Fruit fly (Drosophila melanogaster) whole organism, wandering third instar larva: ENCODE measurements around the gene Snap24.
A peak's percentile ranks its signal among the peaks of the same experiment; 100 is the strongest.

Experiments used
- Abd-B ChIP-seq: fragments of >200 bp; optimal IDR thresholded peaks from 2 replicates; lab custom pipeline; 2017; ENCODE audit warnings: missing biosample characterization, missing genetic modification characterization
- CG32264 ChIP-seq: fragments of 200-800 bp; sonication (Bioruptor generic); optimal IDR thresholded peaks from 2 replicates; lab custom pipeline; 2016; ENCODE audit warnings: missing biosample characterization, missing genetic modification characterization
- CG9705 ChIP-seq: fragments of 200-800 bp; sonication (Bioruptor generic); optimal IDR thresholded peaks from 2 replicates; lab custom pipeline; 2018; ENCODE audit warnings: missing biosample characterization, mild to moderate bottlenecking, missing genetic modification characterization
- CrebA ChIP-seq: fragments of 200-800 bp; sonication (Bioruptor generic); optimal IDR thresholded peaks from 2 replicates; lab custom pipeline; 2016; ENCODE audit warnings: missing biosample characterization, mild to moderate bottlenecking, missing genetic modification characterization, borderline replicate concordance
- Dfd ChIP-seq: fragments of >200 bp; optimal IDR thresholded peaks from 2 replicates; lab custom pipeline; 2017; ENCODE audit warnings: missing biosample characterization, missing genetic modification characterization
- Dif ChIP-seq: fragments of 200-275, 200-300 bp; sonication (Bioruptor generic); optimal IDR thresholded peaks from 2 replicates; lab custom pipeline; 2018; ENCODE audit warnings: missing biosample characterization, missing genetic modification characterization; ENCODE audit not compliant: partially characterized antibody
- GATAd ChIP-seq: sonication (Bioruptor generic); optimal IDR thresholded peaks from 2 replicates; lab custom pipeline; 2016; ENCODE audit warnings: missing biosample characterization, missing genetic modification characterization
- HLH106 ChIP-seq: fragments of 200-800 bp; optimal IDR thresholded peaks from 3 replicates; lab custom pipeline; 2019; ENCODE audit warnings: missing biosample characterization, mild to moderate bottlenecking, missing genetic modification characterization, moderate library complexity
- Hnf4 ChIP-seq: fragments of 200-800 bp; sonication (Bioruptor generic); optimal IDR thresholded peaks from 2 replicates; lab custom pipeline; 2016; ENCODE audit warnings: missing biosample characterization, mild to moderate bottlenecking, missing genetic modification characterization
- Hr78 ChIP-seq: fragments of >200 bp; optimal IDR thresholded peaks from 2 replicates; lab custom pipeline; 2017; ENCODE audit warnings: missing biosample characterization, missing genetic modification characterization
- Hr83 ChIP-seq: fragments of 200-300 bp; sonication (Bioruptor generic); optimal IDR thresholded peaks from 2 replicates; lab custom pipeline; 2016; ENCODE audit warnings: missing biosample characterization, mild to moderate bottlenecking, missing genetic modification characterization, moderate library complexity; ENCODE audit not compliant: poor library complexity, severe bottlenecking
- Jra ChIP-seq: sonication (Bioruptor generic); optimal IDR thresholded peaks from 2 replicates; lab custom pipeline; 2016; ENCODE audit warnings: missing biosample characterization, missing genetic modification characterization
- Mio ChIP-seq: sonication (Bioruptor generic); optimal IDR thresholded peaks from 2 replicates; lab custom pipeline; 2016; ENCODE audit warnings: missing biosample characterization, missing genetic modification characterization
- Myc ChIP-seq: fragments of >200 bp; optimal IDR thresholded peaks from 2 replicates; lab custom pipeline; 2017
- N ChIP-seq: fragments of >200 bp; optimal IDR thresholded peaks from 2 replicates; lab custom pipeline; 2018; ENCODE audit warnings: missing biosample characterization, missing external identifiers, missing genetic modification characterization
- OdsH ChIP-seq: fragments of 200-800 bp; sonication (Bioruptor generic); optimal IDR thresholded peaks from 2 replicates; lab custom pipeline; 2016; ENCODE audit warnings: missing biosample characterization, mild to moderate bottlenecking, missing genetic modification characterization
- Rel ChIP-seq, 2 experiments: fragments of 200-800 bp; sonication (Bioruptor generic) in 1 of 2; optimal IDR thresholded peaks; 2 replicates in 1 of 2; 3 replicates in 1 of 2; lab custom pipeline; 2016 to 2019; ENCODE audit warnings: mild to moderate bottlenecking in 2 of 2, missing biosample characterization in 2 of 2, missing genetic modification characterization in 2 of 2, moderate library complexity in 1 of 2
- Sp1 ChIP-seq: fragments of 200-800 bp; sonication (Bioruptor generic); optimal IDR thresholded peaks from 3 replicates; lab custom pipeline; 2019; ENCODE audit warnings: missing biosample characterization, mild to moderate bottlenecking, missing genetic modification characterization, moderate library complexity
- Vsx2 ChIP-seq: fragments of 200-300, 225-300 bp; sonication (Bioruptor generic); optimal IDR thresholded peaks from 2 replicates; lab custom pipeline; 2018; ENCODE audit warnings: missing biosample characterization, missing genetic modification characterization; ENCODE audit not compliant: partially characterized antibody
- br ChIP-seq: fragments of 200-800 bp; sonication (Bioruptor generic); optimal IDR thresholded peaks from 2 replicates; lab custom pipeline; 2016; ENCODE audit warnings: missing biosample characterization, missing genetic modification characterization
- brk ChIP-seq: fragments of 200-800 bp; sonication (Bioruptor generic); optimal IDR thresholded peaks from 2 replicates; lab custom pipeline; 2016; ENCODE audit warnings: missing biosample characterization, mild to moderate bottlenecking, missing genetic modification characterization
- dl ChIP-seq, 2 experiments: fragments of 175-275, 200-275 bp in 1 of 2; fragments of 200-275 bp in 1 of 2; sonication (Bioruptor generic); optimal IDR thresholded peaks; lab custom pipeline; 2018; ENCODE audit warnings: mild to moderate bottlenecking in 2 of 2, missing biosample characterization in 2 of 2, missing genetic modification characterization in 2 of 2, moderate library complexity in 2 of 2; ENCODE audit not compliant: partially characterized antibody in 2 of 2, insufficient read depth in 1 of 2
- dmrt93B ChIP-seq: fragments of 200-800 bp; sonication (Bioruptor generic); optimal IDR thresholded peaks from 2 replicates; lab custom pipeline; 2018; ENCODE audit warnings: missing biosample characterization, mild to moderate bottlenecking, missing genetic modification characterization
- dsf ChIP-seq: sonication (Bioruptor generic); optimal IDR thresholded peaks from 2 replicates; lab custom pipeline; 2016; ENCODE audit warnings: missing biosample characterization, missing genetic modification characterization, borderline replicate concordance
- ey ChIP-seq: fragments of 200-800 bp; sonication (Bioruptor generic); optimal IDR thresholded peaks from 2 replicates; lab custom pipeline; 2016; ENCODE audit warnings: missing biosample characterization, missing genetic modification characterization
- foxo ChIP-seq, 2 experiments: fragments of 200-800 bp; sonication (Bioruptor generic); optimal IDR thresholded peaks; 2 replicates in 1 of 2; 3 replicates in 1 of 2; lab custom pipeline; 2016 to 2017; ENCODE audit warnings: missing biosample characterization in 2 of 2, missing genetic modification characterization in 2 of 2
- fru ChIP-seq: fragments of 200-800 bp; sonication (Bioruptor generic); optimal IDR thresholded peaks from 3 replicates; lab custom pipeline; 2016; ENCODE audit warnings: missing biosample characterization, mild to moderate bottlenecking, missing genetic modification characterization
- h ChIP-seq: fragments of 200-800 bp; sonication (Bioruptor generic); optimal IDR thresholded peaks from 3 replicates; lab custom pipeline; 2016; ENCODE audit warnings: missing biosample characterization, mild to moderate bottlenecking, missing genetic modification characterization
- jim ChIP-seq: fragments of 175-275, 200-325 bp; sonication (Bioruptor generic); optimal IDR thresholded peaks from 2 replicates; lab custom pipeline; 2016; ENCODE audit warnings: missing biosample characterization, mild to moderate bottlenecking, missing genetic modification characterization
- lola ChIP-seq: fragments of >200 bp; optimal IDR thresholded peaks from 2 replicates; lab custom pipeline; 2017; ENCODE audit warnings: missing biosample characterization, missing genetic modification characterization
- pan ChIP-seq: fragments of >200 bp; optimal IDR thresholded peaks from 2 replicates; lab custom pipeline; 2017
- psq ChIP-seq: fragments of 200-800 bp; sonication (Bioruptor generic); optimal IDR thresholded peaks from 3 replicates; lab custom pipeline; 2017; ENCODE audit warnings: missing biosample characterization, mild to moderate bottlenecking, missing genetic modification characterization, moderate library complexity
- rgr ChIP-seq: fragments of 200-800 bp; sonication (Bioruptor generic); optimal IDR thresholded peaks from 3 replicates; lab custom pipeline; 2016; ENCODE audit warnings: missing biosample characterization, mild to moderate bottlenecking, missing genetic modification characterization
- sage ChIP-seq: fragments of 200-800 bp; sonication (Bioruptor generic); optimal IDR thresholded peaks from 2 replicates; lab custom pipeline; 2016; ENCODE audit warnings: missing biosample characterization, mild to moderate bottlenecking, missing genetic modification characterization
- sv ChIP-seq: fragments of 200-800 bp; sonication (Bioruptor generic); optimal IDR thresholded peaks from 3 replicates; lab custom pipeline; 2016; ENCODE audit warnings: missing biosample characterization, missing genetic modification characterization
- tai ChIP-seq: sonication (Bioruptor generic); optimal IDR thresholded peaks from 2 replicates; lab custom pipeline; 2016; ENCODE audit warnings: missing biosample characterization, missing genetic modification characterization
- usp ChIP-seq: fragments of >200 bp; optimal IDR thresholded peaks from 2 replicates; lab custom pipeline; 2017; ENCODE audit warnings: missing biosample characterization, missing genetic modification characterization
- woc ChIP-seq: sonication (Bioruptor generic); optimal IDR thresholded peaks from 2 replicates; lab custom pipeline; 2016; ENCODE audit warnings: missing biosample characterization, mild to moderate bottlenecking, missing genetic modification characterization

The Snap24 gene

DNA sequence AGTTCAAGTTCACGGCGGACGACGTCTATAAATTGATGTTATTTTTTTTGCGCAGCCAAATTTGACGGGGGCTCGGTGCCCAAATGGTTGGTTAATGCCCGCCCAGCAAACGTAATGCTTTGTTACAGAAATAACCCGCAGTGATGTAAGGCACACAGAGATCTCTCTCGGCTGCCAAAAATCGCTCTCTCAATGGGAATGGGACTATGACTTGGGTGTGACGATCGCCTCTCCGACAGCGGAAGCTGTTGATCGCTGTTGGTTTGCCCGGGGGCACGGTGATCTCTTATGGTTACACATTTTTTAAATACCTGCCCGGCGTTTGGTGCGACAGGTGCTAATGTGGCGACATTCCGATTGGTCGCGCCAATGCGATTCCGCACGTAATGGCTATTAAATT lies 7.2 kb upstream of the Snap24 start:
- TF ChIP-seq jim (GFP tag; lab: Kevin White, UChicago) (no peak), Hr83 (GFP tag; lab: Kevin White, UChicago) (no peak), sage (GFP tag; lab: Kevin White, UChicago) (no peak), br (GFP tag; lab: Kevin White, UChicago) (no peak), psq (GFP tag; lab: Kevin White, UChicago) (no peak), Rel (GFP tag; optimal IDR thresholded peaks at IDR 0.05; lab: Kevin White, UChicago) (no peak), Rel (tag; optimal IDR thresholded peaks at IDR 0.05; lab: Kevin White, UChicago) (no peak), rgr (GFP tag; lab: Kevin White, UChicago) (no peak), ey (GFP tag; lab: Kevin White, UChicago) (no peak), GATAd (no peak), Myc (lab: Kevin White, UChicago) (no peak)

DNA sequence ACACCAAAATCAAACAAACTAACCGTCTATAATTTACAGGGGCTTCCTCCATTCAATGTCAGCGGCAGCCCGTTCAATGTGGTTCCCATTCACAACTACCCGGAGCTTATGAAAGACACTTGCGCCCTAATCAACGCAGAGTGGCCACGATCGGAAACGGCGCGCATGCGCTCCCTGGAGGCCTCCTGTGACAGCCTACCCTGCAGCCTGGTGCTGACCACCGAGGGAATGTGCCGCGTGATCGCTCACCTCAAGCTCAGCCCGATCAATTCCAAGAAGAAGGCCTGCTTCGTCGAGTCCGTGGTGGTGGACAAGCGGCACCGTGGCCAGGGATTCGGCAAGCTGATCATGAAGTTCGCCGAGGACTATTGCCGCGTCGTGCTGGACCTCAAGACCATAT lies 5.9 kb upstream of the Snap24 start, which contains the start of gene MED6:
MED6 (minus strand) TSS at position 101 of the 400 bp plus-strand sequence.
- no peak for TF ChIP-seq Rel (GFP tag; optimal IDR thresholded peaks at IDR 0.05; lab: Kevin White, UChicago)
- TF ChIP-seq Rel (tag; optimal IDR thresholded peaks at IDR 0.05; lab: Kevin White, UChicago) = no peak
- no peak for TF ChIP-seq CrebA (GFP tag; lab: Kevin White, UChicago)
- no peak for TF ChIP-seq Jra (GFP tag; lab: Kevin White, UChicago)
- no peak for TF ChIP-seq fru (GFP tag; lab: Kevin White, UChicago)
- TF ChIP-seq Vsx2 = no peak
- TF ChIP-seq rgr (GFP tag; lab: Kevin White, UChicago) = no peak
- TF ChIP-seq Mio = no peak
- no peak for TF ChIP-seq Dif (GFP tag; lab: Kevin White, UChicago)
- TF ChIP-seq pan (lab: Kevin White, UChicago) = no peak
- no peak for TF ChIP-seq dl (GFP tag; optimal IDR thresholded peaks at IDR 0.05; lab: Kevin White, UChicago; ENCODE audit: insufficient read depth in 1 of 2, partially characterized antibody in 2 of 2)
- no peak for TF ChIP-seq usp (GFP tag; lab: Kevin White, UChicago)
- TF ChIP-seq Dfd (GFP tag; lab: Kevin White, UChicago) = no peak
- TF ChIP-seq sv (GFP tag; lab: Kevin White, UChicago) = no peak
- TF ChIP-seq Sp1 = no peak

DNA sequence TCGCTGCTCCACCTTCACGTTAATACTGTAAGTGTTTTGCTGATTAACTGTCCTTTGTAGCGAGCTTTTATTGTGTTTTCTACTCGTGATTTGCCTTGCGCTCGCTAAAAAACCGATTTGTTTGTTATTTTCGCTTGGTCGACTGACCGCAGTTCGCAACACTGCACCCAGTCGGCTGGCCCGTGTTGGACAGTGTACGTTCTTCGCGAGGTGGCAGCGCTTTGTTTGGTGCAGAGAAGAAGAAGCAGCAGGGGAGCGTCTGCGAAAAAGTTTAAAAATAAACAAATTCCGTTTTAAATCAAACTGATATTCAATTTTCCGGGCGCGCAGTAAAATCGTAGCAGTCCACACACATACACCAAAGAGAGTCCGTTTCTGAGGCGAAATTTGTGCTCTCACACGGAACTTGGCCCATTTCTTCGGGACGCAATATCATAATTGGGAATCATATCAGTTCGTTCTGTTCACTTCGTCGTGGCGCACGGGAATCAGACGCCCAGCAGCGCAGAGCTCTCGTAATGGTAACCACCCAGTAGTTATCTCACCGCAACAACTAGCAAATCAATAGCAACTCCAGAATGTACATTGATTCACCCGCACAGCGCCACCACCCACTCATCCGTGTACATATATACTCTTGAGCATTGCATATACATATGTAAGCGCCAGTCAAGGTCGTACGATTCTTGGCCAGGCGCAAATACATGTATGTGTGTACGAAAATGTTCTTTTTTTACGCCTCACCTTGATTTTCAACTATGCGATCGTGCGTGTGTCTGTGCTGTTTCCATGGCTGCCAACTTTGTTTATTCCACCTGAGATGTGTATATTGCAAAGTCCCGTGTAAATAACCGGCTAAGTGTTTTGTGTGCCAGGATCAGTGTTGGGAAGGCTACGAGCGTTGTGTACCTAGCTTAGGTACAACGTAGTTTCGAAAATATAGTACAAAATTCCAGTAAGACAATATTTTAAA lies 5.0 kb upstream of the Snap24 start, which contains the start of gene Naa80:
Naa80 (plus strand) TSS at position 215 of the 973 bp plus-strand sequence.
- TF ChIP-seq lola (GFP tag; lab: Kevin White, UChicago) (no peak), h (peak; percentile 84), HLH106 (tag; lab: Kevin White, UChicago) (peak; percentile 54), Hr78 (no peak), dl (GFP tag; optimal IDR thresholded peaks at IDR 0.05; lab: Kevin White, UChicago; ENCODE audit: insufficient read depth in 1 of 2, partially characterized antibody in 2 of 2) (peak in 1 of 2 experiments; percentile 22), dmrt93B (GFP tag; lab: Kevin White, UChicago) (no peak), Jra (GFP tag; lab: Kevin White, UChicago) (peak; percentile 80), Mio (peak; percentile 31), dsf (peak; percentile 48), tai (GFP tag; lab: Kevin White, UChicago) (no peak), psq (GFP tag; lab: Kevin White, UChicago) (peak; percentile 50), jim (GFP tag; lab: Kevin White, UChicago) (peak; percentile 30), pan (lab: Kevin White, UChicago) (no peak), sv (GFP tag; lab: Kevin White, UChicago) (peak; percentile 32), br (GFP tag; lab: Kevin White, UChicago) (peak; percentile 80), Abd-B (GFP tag; lab: Kevin White, UChicago) (no peak), Vsx2 (no peak), ey (GFP tag; lab: Kevin White, UChicago) (peak; percentile 70), usp (GFP tag; lab: Kevin White, UChicago) (no peak), Hr83 (GFP tag; lab: Kevin White, UChicago) (peak; percentile 93), Hnf4 (GFP tag; lab: Kevin White, UChicago) (peak; percentile 88), GATAd (no peak), rgr (GFP tag; lab: Kevin White, UChicago) (peak; percentile 88), Rel (GFP tag; optimal IDR thresholded peaks at IDR 0.05; lab: Kevin White, UChicago) (no peak), Rel (tag; optimal IDR thresholded peaks at IDR 0.05; lab: Kevin White, UChicago) (peak; percentile 77), Myc (lab: Kevin White, UChicago) (peak; percentile 3), brk (GFP tag; lab: Kevin White, UChicago) (no peak), sage (GFP tag; lab: Kevin White, UChicago) (no peak), Dif (GFP tag; lab: Kevin White, UChicago) (peak; percentile 42), Sp1 (peak; percentile 50), foxo (GFP tag; optimal IDR thresholded peaks at IDR 0.05; lab: Kevin White, UChicago) (peak in 1 of 2 experiments; percentile 84), CG9705 (peak; percentile 62), CrebA (GFP tag; lab: Kevin White, UChicago) (no peak), woc (GFP tag; lab: Kevin White, UChicago) (peak; percentile 60), fru (GFP tag; lab: Kevin White, UChicago) (peak; percentile 70), CG32264 (GFP tag; lab: Kevin White, UChicago) (peak; percentile 22), Dfd (GFP tag; lab: Kevin White, UChicago) (no peak), N (GFP tag; lab: Kevin White, UChicago) (no peak), OdsH (GFP tag; lab: Kevin White, UChicago) (peak; percentile 71)
